Worm (Caenorhabditis elegans): ENCODE data around the gene ubc-9.

ce11 chrIV:4692463-4692862, 41.6 kb downstream of the ubc-9 start, which contains the start of gene spe-51:
- TF ChIP-seq fkh-10 (GFP tag; optimal IDR thresholded peaks at IDR 0.05) (no peak), mdl-1 (tag; optimal IDR thresholded peaks at IDR 0.05) (no peak), jun-1 (tag; optimal IDR thresholded peaks at IDR 0.05) (no peak), nhr-25 (tag; optimal IDR thresholded peaks at IDR 0.05) (no peak), nhr-237 (tag; optimal IDR thresholded peaks at IDR 0.05) (no peak), pha-4 (tag; optimal IDR thresholded peaks at IDR 0.05) (no peak), nhr-28 (tag; optimal IDR thresholded peaks at IDR 0.05) (no peak), unc-39 (tag; optimal IDR thresholded peaks at IDR 0.05) (no peak), ceh-82 (tag; optimal IDR thresholded peaks at IDR 0.05) (no peak), tbx-2 (tag; optimal IDR thresholded peaks at IDR 0.05) (no peak), snpc-4 (tag; optimal IDR thresholded peaks at IDR 0.05) (no peak), pqm-1 (tag; optimal IDR thresholded peaks at IDR 0.05) (no peak), nhr-11 (tag; optimal IDR thresholded peaks at IDR 0.05) (no peak), eor-1 (tag; optimal IDR thresholded peaks at IDR 0.05) (no peak)

Data from whole organism, L3 larva.